Fruit fly (Drosophila melanogaster) whole organism, prepupa: Measurements from ENCODE around the gene CG14968.
A peak's percentile ranks its signal among the peaks of the same experiment; 100 is the strongest.

Source experiments
- Blimp-1 ChIP-seq: fragments of 200-800 bp; sonication (Bioruptor generic); optimal IDR thresholded peaks from 3 replicates; lab custom pipeline; 2017; ENCODE audit warnings: missing biosample characterization, missing genetic modification characterization, mild to moderate bottlenecking, moderate library complexity, missing genetic modification reagents
- CG10669 ChIP-seq: fragments of 200-800 bp; sonication (Bioruptor generic); optimal IDR thresholded peaks from 3 replicates; lab custom pipeline; 2018; ENCODE audit warnings: missing biosample characterization, mild to moderate bottlenecking, missing genetic modification characterization, moderate library complexity
- CG11294 ChIP-seq: fragments of 200-800 bp; sonication (Bioruptor generic); IDR thresholded peaks from 2 replicates; pipeline ENCODE4 v1.3.6; 2022; ENCODE audit warnings: missing biosample characterization, missing genetic modification characterization
- CG11762 ChIP-seq: fragments of 200-800 bp; sonication (Bioruptor generic); optimal IDR thresholded peaks from 3 replicates; lab custom pipeline; 2016; ENCODE audit warnings: missing biosample characterization, missing genetic modification characterization; ENCODE audit not compliant: insufficient read depth
- CG11902 ChIP-seq: fragments of 200-800 bp; sonication (Bioruptor generic); optimal IDR thresholded peaks from 3 replicates; lab custom pipeline; 2016; ENCODE audit warnings: missing biosample characterization, missing genetic modification characterization
- CG15336 ChIP-seq: fragments of 200-800 bp; sonication (Bioruptor generic); IDR thresholded peaks from 2 replicates; pipeline ENCODE4 v1.3.6; 2022; ENCODE audit warnings: missing biosample characterization, missing genetic modification characterization
- CG1621 ChIP-seq: fragments of 200-800 bp; sonication (Bioruptor generic); optimal IDR thresholded peaks from 3 replicates; lab custom pipeline; 2018; ENCODE audit warnings: missing biosample characterization, mild to moderate bottlenecking, missing genetic modification characterization
- CG16779 ChIP-seq: fragments of 200-800 bp; sonication (Bioruptor generic); optimal IDR thresholded peaks from 3 replicates; lab custom pipeline; 2017; ENCODE audit warnings: missing biosample characterization, mild to moderate bottlenecking, missing genetic modification characterization
- CG3032 ChIP-seq: fragments of 200-800 bp; optimal IDR thresholded peaks from 2 replicates; lab custom pipeline; 2019; ENCODE audit warnings: missing biosample characterization, mild to moderate bottlenecking, missing genetic modification characterization, moderate library complexity
- CG32006 ChIP-seq: fragments of 200-800 bp; sonication (Bioruptor generic); optimal IDR thresholded peaks from 3 replicates; lab custom pipeline; 2017; ENCODE audit warnings: missing biosample characterization, mild to moderate bottlenecking, missing genetic modification characterization
- CG34406 ChIP-seq: fragments of 200-800 bp; sonication (Bioruptor generic); optimal IDR thresholded peaks from 3 replicates; lab custom pipeline; 2016; ENCODE audit warnings: missing biosample characterization, missing genetic modification characterization
- CG3919 ChIP-seq: fragments of 200-800 bp; sonication (Bioruptor generic); optimal IDR thresholded peaks from 3 replicates; lab custom pipeline; 2016; ENCODE audit warnings: missing biosample characterization, missing genetic modification characterization
- CG6792 ChIP-seq: fragments of 200-800 bp; sonication (Bioruptor generic); optimal IDR thresholded peaks from 3 replicates; lab custom pipeline; 2016; ENCODE audit warnings: missing biosample characterization, missing genetic modification characterization
- CG6808 ChIP-seq: fragments of 200-800 bp; sonication (Bioruptor generic); optimal IDR thresholded peaks from 3 replicates; lab custom pipeline; 2017; ENCODE audit warnings: missing biosample characterization, missing genetic modification characterization, mild to moderate bottlenecking, moderate library complexity, missing genetic modification reagents
- CG8119 ChIP-seq: fragments of 200-800 bp; sonication (Bioruptor generic); IDR thresholded peaks from 3 replicates; pipeline ENCODE4 v1.3.6; 2022; ENCODE audit warnings: missing biosample characterization, missing genetic modification characterization
- CG8632 ChIP-seq: fragments of 200-800 bp; sonication (Bioruptor generic); optimal IDR thresholded peaks from 3 replicates; lab custom pipeline; 2016; ENCODE audit warnings: missing biosample characterization, missing genetic modification characterization
- CG9139 ChIP-seq: fragments of 200-800 bp; sonication (Bioruptor generic); optimal IDR thresholded peaks from 3 replicates; lab custom pipeline; 2017; ENCODE audit warnings: missing biosample characterization, mild to moderate bottlenecking, missing genetic modification characterization
- Eip78C ChIP-seq: fragments of 200-800 bp; sonication (Bioruptor generic); peaks from one replicate; lab custom pipeline; 2016; ENCODE audit warnings: missing biosample characterization, missing genetic modification characterization
- Eip93F ChIP-seq: fragments of 200-800 bp; sonication (Bioruptor generic); optimal IDR thresholded peaks from 2 replicates; lab custom pipeline; 2016; ENCODE audit warnings: missing biosample characterization, mild to moderate bottlenecking, missing genetic modification characterization
- Ets21C ChIP-seq: fragments of 200-800 bp; sonication (Bioruptor generic); optimal IDR thresholded peaks from 3 replicates; lab custom pipeline; 2016; ENCODE audit warnings: missing biosample characterization, missing genetic modification characterization
- Gug ChIP-seq: fragments of 200-800 bp; sonication (Bioruptor generic); IDR thresholded peaks from 2 replicates; pipeline ENCODE4 v1.3.6; 2022; ENCODE audit warnings: missing biosample characterization, missing genetic modification characterization
- Hr38 ChIP-seq: sonication (Bioruptor generic); optimal IDR thresholded peaks from 2 replicates; lab custom pipeline; 2016; ENCODE audit warnings: missing biosample characterization, missing genetic modification characterization
- Hr39 ChIP-seq: fragments of 200-800 bp; sonication (Bioruptor generic); optimal IDR thresholded peaks from 2 replicates; lab custom pipeline; 2016; ENCODE audit warnings: missing biosample characterization, missing genetic modification characterization
- Hr4 ChIP-seq: fragments of 200-800 bp; sonication (Bioruptor generic); optimal IDR thresholded peaks from 3 replicates; lab custom pipeline; 2016; ENCODE audit warnings: missing biosample characterization, missing genetic modification characterization
- Lpt ChIP-seq: fragments of 200-800 bp; sonication (Bioruptor generic); optimal IDR thresholded peaks from 3 replicates; lab custom pipeline; 2016; ENCODE audit warnings: missing biosample characterization, missing genetic modification characterization
- Met ChIP-seq: fragments of 200-800 bp; sonication (Bioruptor generic); optimal IDR thresholded peaks from 3 replicates; lab custom pipeline; 2016; ENCODE audit warnings: missing biosample characterization, missing genetic modification characterization
- OdsH ChIP-seq: fragments of 200-800 bp; sonication (Bioruptor generic); optimal IDR thresholded peaks from 3 replicates; lab custom pipeline; 2016; ENCODE audit warnings: missing biosample characterization, missing genetic modification characterization
- Smox ChIP-seq: fragments of 200-800 bp; sonication (Bioruptor generic); optimal IDR thresholded peaks from 3 replicates; lab custom pipeline; 2016; ENCODE audit warnings: missing biosample characterization, missing genetic modification characterization
- Sox102F ChIP-seq: fragments of 200-800 bp; sonication (Bioruptor generic); optimal IDR thresholded peaks from 2 replicates; lab custom pipeline; 2016; ENCODE audit warnings: missing biosample characterization, mild to moderate bottlenecking, missing genetic modification characterization
- Sox15 ChIP-seq: fragments of 200-800 bp; sonication (Bioruptor generic); optimal IDR thresholded peaks from 3 replicates; lab custom pipeline; 2016; ENCODE audit warnings: missing biosample characterization, missing genetic modification characterization
- achi ChIP-seq: fragments of 200-800 bp; sonication (Bioruptor generic); optimal IDR thresholded peaks from 3 replicates; lab custom pipeline; 2016; ENCODE audit warnings: missing biosample characterization, missing genetic modification characterization
- acj6 ChIP-seq: fragments of 200-800 bp; sonication (Bioruptor generic); optimal IDR thresholded peaks from 3 replicates; lab custom pipeline; 2016; ENCODE audit warnings: missing biosample characterization, missing genetic modification characterization
- cyc ChIP-seq: fragments of 200-800 bp; sonication (Bioruptor generic); optimal IDR thresholded peaks from 3 replicates; lab custom pipeline; 2016; ENCODE audit warnings: missing biosample characterization, missing genetic modification characterization
- dac ChIP-seq: fragments of 200-800 bp; sonication (Bioruptor generic); optimal IDR thresholded peaks from 2 replicates; lab custom pipeline; 2017; ENCODE audit warnings: missing biosample characterization, mild to moderate bottlenecking, missing genetic modification characterization
- dsx ChIP-seq: fragments of 200-800 bp; optimal IDR thresholded peaks from 3 replicates; lab custom pipeline; 2019; ENCODE audit warnings: missing biosample characterization, mild to moderate bottlenecking, missing genetic modification characterization, moderate library complexity; ENCODE audit not compliant: poor library complexity, severe bottlenecking
- eg ChIP-seq: fragments of 200-800 bp; sonication (Bioruptor generic); IDR thresholded peaks from 3 replicates; pipeline ENCODE4 v1.3.6; 2022; ENCODE audit warnings: missing biosample characterization, missing genetic modification characterization
- esn ChIP-seq: fragments of 200-800 bp; sonication (Bioruptor generic); optimal IDR thresholded peaks from 2 replicates; lab custom pipeline; 2016; ENCODE audit warnings: missing biosample characterization, mild to moderate bottlenecking, missing genetic modification characterization, moderate library complexity
- lz ChIP-seq: fragments of 200-800 bp; sonication (Bioruptor generic); optimal IDR thresholded peaks from 3 replicates; lab custom pipeline; 2016; ENCODE audit warnings: missing biosample characterization, missing genetic modification characterization
- net ChIP-seq: fragments of 200-800 bp; sonication (Bioruptor generic); optimal IDR thresholded peaks from 3 replicates; lab custom pipeline; 2016; ENCODE audit warnings: missing biosample characterization, missing genetic modification characterization
- pdm3 ChIP-seq: fragments of 200-800 bp; sonication (Bioruptor generic); optimal IDR thresholded peaks from 3 replicates; lab custom pipeline; 2016; ENCODE audit warnings: missing biosample characterization, missing genetic modification characterization
- ss ChIP-seq, 2 experiments: fragments of 200-800 bp; sonication (Bioruptor generic); optimal IDR thresholded peaks; 2 replicates in 1 of 2; 3 replicates in 1 of 2; lab custom pipeline; 2017 to 2018; ENCODE audit warnings: mild to moderate bottlenecking in 2 of 2, missing biosample characterization in 2 of 2, missing genetic modification characterization in 2 of 2, moderate library complexity in 1 of 2
- svp ChIP-seq: fragments of 200-800 bp; sonication (Bioruptor generic); peaks from one replicate; lab custom pipeline; 2016; ENCODE audit warnings: missing biosample characterization, missing genetic modification characterization
- topi ChIP-seq: fragments of 200-800 bp; sonication (Bioruptor generic); optimal IDR thresholded peaks from 3 replicates; lab custom pipeline; 2016; ENCODE audit warnings: missing biosample characterization, missing genetic modification characterization
- vri ChIP-seq: fragments of 200-800 bp; sonication (Bioruptor generic); optimal IDR thresholded peaks from 3 replicates; lab custom pipeline; 2016; ENCODE audit warnings: missing biosample characterization, mild to moderate bottlenecking, missing genetic modification characterization

The CG14968 gene

dm6 chr3L:3251659-3252490 lies 51.0 kb downstream of the CG14968 start:
- TF ChIP-seq Hr4 (GFP tag; lab: Kevin White, UChicago) (no peak), CG32006 (GFP tag; lab: Kevin White, UChicago) (no peak), Eip78C (GFP tag; lab: Kevin White, UChicago) (peak; percentile 55), CG11762 (GFP tag; lab: Kevin White, UChicago) (no peak), CG6808 (no peak), Gug (GFP tag; lab: Robert Waterston, UW) (no peak), Blimp-1 (GFP tag; lab: Kevin White, UChicago) (peak; percentile 64), CG15336 (peak; percentile 65), eg (GFP tag; lab: Robert Waterston, UW) (peak; percentile 67; the same call in 2 of the 3 replicates), Sox102F (GFP tag; lab: Kevin White, UChicago) (no peak), acj6 (no peak), lz (no peak), cyc (GFP tag; lab: Kevin White, UChicago) (no peak), svp (GFP tag; lab: Kevin White, UChicago) (peak; percentile 75), vri (GFP tag; lab: Kevin White, UChicago) (peak; percentile 39), CG8119 (peak; percentile 37; the same call in 1 of the 3 replicates)

dm6 chr3L:3250922-3251658 lies 51.8 kb downstream of the CG14968 start:
- no peak for TF ChIP-seq CG11902 (GFP tag; lab: Kevin White, UChicago)
- TF ChIP-seq CG3919 (GFP tag; lab: Kevin White, UChicago) = no peak
- TF ChIP-seq Sox15 = no peak
- TF ChIP-seq Hr39 (GFP tag; lab: Kevin White, UChicago) = no peak
- no peak for TF ChIP-seq ss (GFP tag; optimal IDR thresholded peaks at IDR 0.05; lab: Kevin White, UChicago)
- peak; percentile 6 for TF ChIP-seq OdsH (GFP tag; lab: Kevin White, UChicago)
- no peak for TF ChIP-seq CG3032 (tag; lab: Kevin White, UChicago)
- no peak for TF ChIP-seq Hr38 (GFP tag; lab: Kevin White, UChicago)
- no peak for TF ChIP-seq CG32006 (GFP tag; lab: Kevin White, UChicago)
- TF ChIP-seq CG10669 (GFP tag; lab: Kevin White, UChicago) = no peak
- no peak for TF ChIP-seq achi (GFP tag; lab: Kevin White, UChicago)
- no peak for TF ChIP-seq CG6792
- peak; percentile 4 for TF ChIP-seq vri (GFP tag; lab: Kevin White, UChicago)
- TF ChIP-seq esn = peak; percentile 30
- TF ChIP-seq topi (GFP tag; lab: Kevin White, UChicago) = no peak
- no peak for TF ChIP-seq dsx (GFP tag; lab: Kevin White, UChicago)
- TF ChIP-seq svp (GFP tag; lab: Kevin White, UChicago) = peak; percentile 80
- no peak for TF ChIP-seq CG9139 (GFP tag; lab: Kevin White, UChicago)
- TF ChIP-seq Blimp-1 (GFP tag; lab: Kevin White, UChicago) = no peak
- TF ChIP-seq Eip78C (GFP tag; lab: Kevin White, UChicago) = peak; percentile 40
- no peak for TF ChIP-seq eg (GFP tag; lab: Robert Waterston, UW)
- peak; percentile 27 for TF ChIP-seq net
- peak; percentile 18 for TF ChIP-seq Smox (GFP tag; lab: Kevin White, UChicago)
- TF ChIP-seq dac (GFP tag; lab: Kevin White, UChicago) = no peak
- TF ChIP-seq acj6 = no peak
- no peak for TF ChIP-seq CG16779 (tag; lab: Kevin White, UChicago)
- no peak for TF ChIP-seq CG1621 (tag; lab: Kevin White, UChicago)
- TF ChIP-seq CG34406 (GFP tag; lab: Kevin White, UChicago) = no peak
- no peak for TF ChIP-seq pdm3
- no peak for TF ChIP-seq Met (GFP tag; lab: Kevin White, UChicago)
- no peak for TF ChIP-seq Ets21C (GFP tag; lab: Kevin White, UChicago)
- TF ChIP-seq CG11294 (GFP tag; lab: Robert Waterston, UW) = no peak
- TF ChIP-seq Eip93F = peak; percentile 79
- no peak for TF ChIP-seq Lpt (GFP tag; lab: Kevin White, UChicago)
- TF ChIP-seq CG8119 = no peak
- TF ChIP-seq CG8632 (GFP tag; lab: Kevin White, UChicago) = no peak
